Worm (Caenorhabditis elegans): ENCODE results near the gene frpr-9.

frpr-9 gene

ce11 chrV:11040473-11040872 is 48.6 kb downstream of the frpr-9 start, which contains the start of gene C45B11.8:
Gene C45B11.8, plus strand, starts transcription at chrV:11040773.
- TF ChIP-seq dao-5 (tag; optimal IDR thresholded peaks at IDR 0.05) (no peak), him-1 (tag; optimal IDR thresholded peaks at IDR 0.05) (no peak), W03F9.2 (tag; optimal IDR thresholded peaks at IDR 0.05) (no peak)

DNA sequence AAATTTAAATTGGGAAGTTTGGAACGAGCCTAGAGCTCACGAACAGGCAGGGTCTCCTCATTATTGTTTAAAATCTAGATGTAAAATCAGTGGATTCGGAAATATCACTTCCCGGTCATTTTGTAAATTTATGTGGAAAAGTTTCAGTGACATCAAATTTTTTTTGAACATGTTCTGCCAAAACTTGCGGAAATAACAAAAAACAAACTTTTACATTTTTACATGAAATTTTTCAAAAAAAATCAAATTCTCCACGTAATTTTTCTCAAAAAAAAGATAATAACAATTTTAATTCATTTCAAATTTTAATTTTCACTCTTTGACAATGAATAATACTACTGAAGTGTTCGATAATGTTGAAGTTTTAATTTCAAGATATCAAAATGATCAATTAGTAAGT is 49.6 kb downstream of the frpr-9 start, which contains the start of gene C45B11.5:
Gene C45B11.5 (plus strand): TSS at position 301 of the 400 bp plus-strand sequence.
- TF ChIP-seq dao-5 (tag; optimal IDR thresholded peaks at IDR 0.05), result no peak
- TF ChIP-seq W03F9.2 (tag; optimal IDR thresholded peaks at IDR 0.05), result no peak
- TF ChIP-seq him-1 (tag; optimal IDR thresholded peaks at IDR 0.05), result no peak

- TF ChIP-seq W03F9.2 (tag; optimal IDR thresholded peaks at IDR 0.05) (no peak), him-1 (tag; optimal IDR thresholded peaks at IDR 0.05) (no peak), dao-5 (tag; optimal IDR thresholded peaks at IDR 0.05) (no peak)
These were observed 50.6 kb downstream of the frpr-9 start, which contains the start of gene C45B11.2 for ce11 chrV:11042538-11042937. Gene C45B11.2, plus strand, starts transcription at chrV:11042710.

DNA sequence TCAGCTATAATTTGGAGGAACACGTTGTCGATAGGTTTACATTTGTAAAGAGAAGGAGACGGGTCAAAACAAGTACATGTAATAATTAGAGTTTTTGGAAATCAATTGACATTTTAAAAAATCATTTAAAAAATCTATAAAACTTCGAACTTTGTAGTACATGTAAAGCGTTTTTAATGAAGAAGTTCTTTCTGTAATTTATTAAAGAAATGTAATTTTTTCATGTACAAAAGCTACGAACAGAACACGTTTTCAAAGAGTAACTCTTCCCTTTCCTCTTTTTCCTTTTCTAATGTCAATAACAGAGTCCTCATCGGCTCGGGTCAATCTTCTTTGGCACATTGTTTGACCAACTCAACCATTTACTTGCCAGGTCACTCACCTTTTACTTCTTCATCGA is 51.9 kb downstream of the frpr-9 start, which contains the start of gene C45B11.6:
Gene C45B11.6 (plus strand): TSS at position 301 of the 400 bp plus-strand sequence.
- TF ChIP-seq dao-5 (tag; optimal IDR thresholded peaks at IDR 0.05) (no peak), W03F9.2 (tag; optimal IDR thresholded peaks at IDR 0.05) (no peak), him-1 (tag; optimal IDR thresholded peaks at IDR 0.05) (no peak)

Data from whole organism, L4/young adult.